Fruit fly (Drosophila melanogaster) whole organism, wandering third instar larva: ENCODE results near the gene CG8051.

ENCODE experiments used
- Abd-B ChIP-seq: fragments of >200 bp; optimal IDR thresholded peaks from 2 replicates; lab custom pipeline; 2017; ENCODE audit warnings: missing biosample characterization, missing genetic modification characterization
- CG32264 ChIP-seq: fragments of 200-800 bp; sonication (Bioruptor generic); optimal IDR thresholded peaks from 2 replicates; lab custom pipeline; 2016; ENCODE audit warnings: missing biosample characterization, missing genetic modification characterization
- CG9705 ChIP-seq: fragments of 200-800 bp; sonication (Bioruptor generic); optimal IDR thresholded peaks from 2 replicates; lab custom pipeline; 2018; ENCODE audit warnings: missing biosample characterization, mild to moderate bottlenecking, missing genetic modification characterization
- CrebA ChIP-seq: fragments of 200-800 bp; sonication (Bioruptor generic); optimal IDR thresholded peaks from 2 replicates; lab custom pipeline; 2016; ENCODE audit warnings: missing biosample characterization, mild to moderate bottlenecking, missing genetic modification characterization, borderline replicate concordance
- Dif ChIP-seq: fragments of 200-275, 200-300 bp; sonication (Bioruptor generic); optimal IDR thresholded peaks from 2 replicates; lab custom pipeline; 2018; ENCODE audit warnings: missing biosample characterization, missing genetic modification characterization; ENCODE audit not compliant: partially characterized antibody
- GATAd ChIP-seq: sonication (Bioruptor generic); optimal IDR thresholded peaks from 2 replicates; lab custom pipeline; 2016; ENCODE audit warnings: missing biosample characterization, missing genetic modification characterization
- HLH106 ChIP-seq: fragments of 200-800 bp; optimal IDR thresholded peaks from 3 replicates; lab custom pipeline; 2019; ENCODE audit warnings: missing biosample characterization, mild to moderate bottlenecking, missing genetic modification characterization, moderate library complexity
- Hnf4 ChIP-seq: fragments of 200-800 bp; sonication (Bioruptor generic); optimal IDR thresholded peaks from 2 replicates; lab custom pipeline; 2016; ENCODE audit warnings: missing biosample characterization, mild to moderate bottlenecking, missing genetic modification characterization
- Hr78 ChIP-seq: fragments of >200 bp; optimal IDR thresholded peaks from 2 replicates; lab custom pipeline; 2017; ENCODE audit warnings: missing biosample characterization, missing genetic modification characterization
- Hr83 ChIP-seq: fragments of 200-300 bp; sonication (Bioruptor generic); optimal IDR thresholded peaks from 2 replicates; lab custom pipeline; 2016; ENCODE audit warnings: missing biosample characterization, mild to moderate bottlenecking, missing genetic modification characterization, moderate library complexity; ENCODE audit not compliant: poor library complexity, severe bottlenecking
- Jra ChIP-seq: sonication (Bioruptor generic); optimal IDR thresholded peaks from 2 replicates; lab custom pipeline; 2016; ENCODE audit warnings: missing biosample characterization, missing genetic modification characterization
- Mio ChIP-seq: sonication (Bioruptor generic); optimal IDR thresholded peaks from 2 replicates; lab custom pipeline; 2016; ENCODE audit warnings: missing biosample characterization, missing genetic modification characterization
- Myc ChIP-seq: fragments of >200 bp; optimal IDR thresholded peaks from 2 replicates; lab custom pipeline; 2017
- OdsH ChIP-seq: fragments of 200-800 bp; sonication (Bioruptor generic); optimal IDR thresholded peaks from 2 replicates; lab custom pipeline; 2016; ENCODE audit warnings: missing biosample characterization, mild to moderate bottlenecking, missing genetic modification characterization
- Rel ChIP-seq, 2 experiments: fragments of 200-800 bp; sonication (Bioruptor generic) in 1 of 2; optimal IDR thresholded peaks; 2 replicates in 1 of 2; 3 replicates in 1 of 2; lab custom pipeline; 2016 to 2019; ENCODE audit warnings: mild to moderate bottlenecking in 2 of 2, missing biosample characterization in 2 of 2, missing genetic modification characterization in 2 of 2, moderate library complexity in 1 of 2
- Sp1 ChIP-seq: fragments of 200-800 bp; sonication (Bioruptor generic); optimal IDR thresholded peaks from 3 replicates; lab custom pipeline; 2019; ENCODE audit warnings: missing biosample characterization, mild to moderate bottlenecking, missing genetic modification characterization, moderate library complexity
- Vsx2 ChIP-seq: fragments of 200-300, 225-300 bp; sonication (Bioruptor generic); optimal IDR thresholded peaks from 2 replicates; lab custom pipeline; 2018; ENCODE audit warnings: missing biosample characterization, missing genetic modification characterization; ENCODE audit not compliant: partially characterized antibody
- br ChIP-seq: fragments of 200-800 bp; sonication (Bioruptor generic); optimal IDR thresholded peaks from 2 replicates; lab custom pipeline; 2016; ENCODE audit warnings: missing biosample characterization, missing genetic modification characterization
- ey ChIP-seq: fragments of 200-800 bp; sonication (Bioruptor generic); optimal IDR thresholded peaks from 2 replicates; lab custom pipeline; 2016; ENCODE audit warnings: missing biosample characterization, missing genetic modification characterization
- foxo ChIP-seq, 2 experiments: fragments of 200-800 bp; sonication (Bioruptor generic); optimal IDR thresholded peaks; 2 replicates in 1 of 2; 3 replicates in 1 of 2; lab custom pipeline; 2016 to 2017; ENCODE audit warnings: missing biosample characterization in 2 of 2, missing genetic modification characterization in 2 of 2
- fru ChIP-seq: fragments of 200-800 bp; sonication (Bioruptor generic); optimal IDR thresholded peaks from 3 replicates; lab custom pipeline; 2016; ENCODE audit warnings: missing biosample characterization, mild to moderate bottlenecking, missing genetic modification characterization
- h ChIP-seq: fragments of 200-800 bp; sonication (Bioruptor generic); optimal IDR thresholded peaks from 3 replicates; lab custom pipeline; 2016; ENCODE audit warnings: missing biosample characterization, mild to moderate bottlenecking, missing genetic modification characterization
- jim ChIP-seq: fragments of 175-275, 200-325 bp; sonication (Bioruptor generic); optimal IDR thresholded peaks from 2 replicates; lab custom pipeline; 2016; ENCODE audit warnings: missing biosample characterization, mild to moderate bottlenecking, missing genetic modification characterization
- lola ChIP-seq: fragments of >200 bp; optimal IDR thresholded peaks from 2 replicates; lab custom pipeline; 2017; ENCODE audit warnings: missing biosample characterization, missing genetic modification characterization
- psq ChIP-seq: fragments of 200-800 bp; sonication (Bioruptor generic); optimal IDR thresholded peaks from 3 replicates; lab custom pipeline; 2017; ENCODE audit warnings: missing biosample characterization, mild to moderate bottlenecking, missing genetic modification characterization, moderate library complexity
- rgr ChIP-seq: fragments of 200-800 bp; sonication (Bioruptor generic); optimal IDR thresholded peaks from 3 replicates; lab custom pipeline; 2016; ENCODE audit warnings: missing biosample characterization, mild to moderate bottlenecking, missing genetic modification characterization
- sv ChIP-seq: fragments of 200-800 bp; sonication (Bioruptor generic); optimal IDR thresholded peaks from 3 replicates; lab custom pipeline; 2016; ENCODE audit warnings: missing biosample characterization, missing genetic modification characterization
- tai ChIP-seq: sonication (Bioruptor generic); optimal IDR thresholded peaks from 2 replicates; lab custom pipeline; 2016; ENCODE audit warnings: missing biosample characterization, missing genetic modification characterization
- usp ChIP-seq: fragments of >200 bp; optimal IDR thresholded peaks from 2 replicates; lab custom pipeline; 2017; ENCODE audit warnings: missing biosample characterization, missing genetic modification characterization

The CG8051 gene

DNA sequence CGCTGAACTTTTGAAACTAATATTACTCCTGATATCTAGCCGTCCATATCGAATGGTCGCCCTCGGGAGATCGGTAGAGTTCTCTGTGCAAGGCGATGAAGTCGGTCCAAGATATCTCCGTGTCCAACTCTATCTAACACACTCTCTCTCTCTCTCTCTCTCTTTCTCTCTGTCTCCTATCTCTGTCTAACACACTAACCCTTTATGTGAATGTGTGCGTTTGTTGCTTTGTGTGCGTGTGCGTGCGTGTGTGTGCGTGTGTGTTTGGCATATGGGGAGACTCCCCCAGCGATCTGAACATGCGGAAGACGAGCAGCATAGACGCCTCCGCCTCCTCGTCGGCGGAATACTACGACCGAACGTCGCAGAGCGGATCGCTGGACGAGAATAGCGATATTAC, 43.3 kb downstream of the CG8051 start:
- TF ChIP-seq Sp1 (GFP tag; lab: Kevin White, UChicago): no peak
- TF ChIP-seq CrebA (GFP tag; lab: Kevin White, UChicago): no peak
- no peak for TF ChIP-seq Dif
- TF ChIP-seq rgr (GFP tag; lab: Kevin White, UChicago): no peak
- no peak for TF ChIP-seq sv (GFP tag; lab: Kevin White, UChicago)
- no peak for TF ChIP-seq Hr83
- no peak for TF ChIP-seq Jra
- TF ChIP-seq CG32264: no peak
- no peak for TF ChIP-seq HLH106 (tag; lab: Kevin White, UChicago)
- no peak for TF ChIP-seq Abd-B
- TF ChIP-seq lola (GFP tag; lab: Kevin White, UChicago): no peak
- no peak for TF ChIP-seq Mio
- no peak for TF ChIP-seq Rel (GFP tag; optimal IDR thresholded peaks at IDR 0.05; lab: Kevin White, UChicago)
- no peak for TF ChIP-seq Rel (tag; optimal IDR thresholded peaks at IDR 0.05; lab: Kevin White, UChicago)
- no peak for TF ChIP-seq psq
- no peak for TF ChIP-seq GATAd (GFP tag; lab: Kevin White, UChicago)

DNA sequence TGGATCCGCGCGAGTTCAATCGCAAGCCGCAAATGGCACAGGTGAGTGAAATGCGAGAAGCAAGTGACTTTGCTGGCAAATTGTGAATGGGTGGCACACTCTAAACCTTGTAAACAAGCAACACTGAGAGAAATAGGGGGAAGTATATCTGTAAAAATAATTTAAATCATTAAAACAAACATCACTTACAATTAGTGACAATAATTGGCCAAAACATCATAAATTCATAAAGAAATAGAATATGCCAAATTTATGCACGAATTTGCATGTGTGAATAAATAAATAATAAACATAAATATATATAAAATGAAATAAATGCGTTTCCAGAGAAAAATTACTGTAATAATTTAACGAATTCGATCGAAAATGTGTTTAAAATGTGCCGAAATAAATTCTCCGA, 45.2 kb downstream of the CG8051 start:
- TF ChIP-seq rgr (GFP tag; lab: Kevin White, UChicago) (no peak), usp (GFP tag; lab: Kevin White, UChicago) (no peak), Hr78 (GFP tag; lab: Kevin White, UChicago) (no peak), HLH106 (tag; lab: Kevin White, UChicago) (peak; percentile 14)

- no peak for TF ChIP-seq usp (GFP tag; lab: Kevin White, UChicago)
- no peak for TF ChIP-seq rgr (GFP tag; lab: Kevin White, UChicago)
- TF ChIP-seq fru (GFP tag; lab: Kevin White, UChicago): no peak
- no peak for TF ChIP-seq foxo (GFP tag; optimal IDR thresholded peaks at IDR 0.05; lab: Kevin White, UChicago)
- no peak for TF ChIP-seq CG9705 (GFP tag; lab: Kevin White, UChicago)
- TF ChIP-seq CrebA (GFP tag; lab: Kevin White, UChicago): no peak
- TF ChIP-seq Mio: no peak
- no peak for TF ChIP-seq Hr83
- no peak for TF ChIP-seq h (GFP tag; lab: Kevin White, UChicago)
- TF ChIP-seq psq: no peak
- no peak for TF ChIP-seq jim (GFP tag; lab: Kevin White, UChicago)
- no peak for TF ChIP-seq Vsx2 (GFP tag; lab: Kevin White, UChicago)
- no peak for TF ChIP-seq Myc (lab: Kevin White, UChicago)
- no peak for TF ChIP-seq ey
- no peak for TF ChIP-seq lola (GFP tag; lab: Kevin White, UChicago)
- TF ChIP-seq br (GFP tag; lab: Kevin White, UChicago): no peak
- TF ChIP-seq OdsH (GFP tag; lab: Kevin White, UChicago): no peak
- no peak for TF ChIP-seq sv (GFP tag; lab: Kevin White, UChicago)
- TF ChIP-seq GATAd (GFP tag; lab: Kevin White, UChicago): no peak
Observed at dm6 chrX:19261528-19262102, 46.1 kb downstream of the CG8051 start, which contains the start of gene Vav. Gene Vav, plus strand, starts transcription at chrX:19261820.

dm6 chrX:19261071-19261470, 46.7 kb downstream of the CG8051 start, which contains the start of gene rictor:
Gene rictor, minus strand, starts transcription at chrX:19261240.
- no peak for TF ChIP-seq sv (GFP tag; lab: Kevin White, UChicago)
- no peak for TF ChIP-seq h (GFP tag; lab: Kevin White, UChicago)
- TF ChIP-seq, all 38 proteins: peak for 0

- no peak for TF ChIP-seq tai
- no peak for TF ChIP-seq Hnf4 (GFP tag; lab: Kevin White, UChicago)
- TF ChIP-seq sv (GFP tag; lab: Kevin White, UChicago): no peak
- TF ChIP-seq Myc (lab: Kevin White, UChicago): no peak
- no peak for TF ChIP-seq Hr83
Observed at dm6 chrX:19260696-19260989, 47.1 kb downstream of the CG8051 start.
